Worm (Caenorhabditis elegans) whole organism, L1 larva: Measurements from ENCODE around the gene F59A1.15.

Experiments used
- nhr-28 ChIP-seq: fragments of 150-350 bp; optimal IDR thresholded peaks from 2 replicates; lab custom pipeline; 2014; ENCODE audit warnings: missing biosample characterization, missing genetic modification characterization
- skn-1 ChIP-seq: fragments of 150-350 bp; optimal IDR thresholded peaks from 2 replicates; lab custom pipeline; 2014; ENCODE audit warnings: missing biosample characterization, missing genetic modification characterization
- xbp-1 ChIP-seq: sonication (generic microtip); optimal IDR thresholded peaks from 2 replicates; lab custom pipeline; 2016; ENCODE audit warnings: missing genetic modification characterization, missing compliant biosample characterization

Gene F59A1.15

DNA sequence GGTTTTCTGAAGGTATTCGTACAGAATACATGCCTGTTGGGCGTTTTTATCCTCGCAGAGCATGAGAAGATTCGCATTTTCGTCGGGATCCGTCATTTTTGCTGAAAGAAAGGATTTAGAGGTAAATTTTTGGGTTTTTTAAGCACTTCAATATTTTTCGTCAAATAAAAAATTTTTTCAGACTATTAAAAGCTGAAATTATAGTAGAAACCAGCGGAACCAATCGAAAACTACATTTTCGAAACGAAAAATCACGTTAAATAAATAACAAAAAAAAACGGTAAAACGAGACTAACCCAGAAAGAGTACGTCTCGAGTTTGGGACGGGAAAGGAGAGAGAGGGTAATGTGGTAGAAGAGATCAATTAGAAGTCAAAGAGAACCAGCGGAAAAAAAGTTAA, 33.2 kb downstream of the F59A1.15 start, which contains the start of gene fbxa-192:
TSS of gene fbxa-192 (minus strand) at position 101 of the 400 bp plus-strand sequence.
- TF ChIP-seq skn-1 (tag; lab: Kevin White, UChicago) (no peak), xbp-1 (tag; lab: Kevin White, UChicago) (no peak), nhr-28 (tag; lab: Kevin White, UChicago) (no peak)
